Fruit fly (Drosophila melanogaster) whole organism, embryonic: ENCODE results near the gene CG34002.

Experiments used
- CG11695 ChIP-seq: fragments of 200-800 bp; sonication (Bioruptor generic); IDR thresholded peaks from 3 replicates; pipeline ENCODE4 v1.3.6; 2022; ENCODE audit warnings: missing biosample characterization, missing genetic modification characterization
- CG12155 ChIP-seq: fragments of 200-800 bp; sonication (Bioruptor generic); optimal IDR thresholded peaks from 3 replicates; lab custom pipeline; 2016; ENCODE audit warnings: missing biosample characterization, missing genetic modification characterization
- CG13424 ChIP-seq: fragments of 200-800 bp; sonication (Bioruptor generic); optimal IDR thresholded peaks from 2 replicates; lab custom pipeline; 2019; ENCODE audit warnings: missing biosample characterization, mild to moderate bottlenecking, missing genetic modification characterization, moderate library complexity
- CG13894 ChIP-seq: fragments of 200-800 bp; sonication (Bioruptor generic); optimal IDR thresholded peaks from 3 replicates; lab custom pipeline; 2018; ENCODE audit warnings: missing biosample characterization, mild to moderate bottlenecking, missing genetic modification characterization, moderate library complexity
- CG14014 ChIP-seq: fragments of 200-800 bp; sonication (Bioruptor generic); IDR thresholded peaks from 2 replicates; pipeline ENCODE4 v1.3.6; 2022; ENCODE audit warnings: missing biosample characterization, missing genetic modification characterization
- CG15269 ChIP-seq: fragments of 200-800 bp; sonication (Bioruptor generic); optimal IDR thresholded peaks from 2 replicates; lab custom pipeline; 2018; ENCODE audit warnings: missing biosample characterization, mild to moderate bottlenecking, missing genetic modification characterization, moderate library complexity
- CG1529 ChIP-seq: fragments of 200-800 bp; sonication (Bioruptor generic); optimal IDR thresholded peaks from 3 replicates; lab custom pipeline; 2018; ENCODE audit warnings: missing biosample characterization, missing genetic modification characterization
- CG2116 ChIP-seq: fragments of 200-800 bp; sonication (Bioruptor generic); optimal IDR thresholded peaks from 3 replicates; lab custom pipeline; 2018; ENCODE audit warnings: missing biosample characterization, mild to moderate bottlenecking, missing genetic modification characterization
- CG2120 ChIP-seq: fragments of 200-800 bp; sonication (Bioruptor generic); optimal IDR thresholded peaks from 3 replicates; lab custom pipeline; 2016; ENCODE audit warnings: missing biosample characterization, missing genetic modification characterization
- CG2678 ChIP-seq: fragments of 200-800 bp; sonication (Bioruptor generic); optimal IDR thresholded peaks from 3 replicates; lab custom pipeline; 2019; ENCODE audit warnings: missing biosample characterization, mild to moderate bottlenecking, missing genetic modification characterization, moderate library complexity
- CG34422 ChIP-seq: fragments of 200-800 bp; sonication (Bioruptor generic); IDR thresholded peaks from 3 replicates; pipeline ENCODE4 v1.3.6; 2022; ENCODE audit warnings: missing biosample characterization, missing genetic modification characterization
- CG4282 ChIP-seq: fragments of 200-800 bp; sonication (Bioruptor generic); optimal IDR thresholded peaks from 2 replicates; lab custom pipeline; 2016; ENCODE audit warnings: missing biosample characterization, missing genetic modification characterization
- CG4360 ChIP-seq: fragments of 200-800 bp; sonication (Bioruptor generic); IDR thresholded peaks from 2 replicates; pipeline ENCODE4 v1.3.6; 2022; ENCODE audit warnings: missing biosample characterization, missing genetic modification characterization
- CG6791 ChIP-seq: fragments of 200-800 bp; sonication (Bioruptor generic); IDR thresholded peaks from 3 replicates; pipeline ENCODE4 v1.3.6; 2022; ENCODE audit warnings: missing biosample characterization, missing genetic modification characterization; ENCODE audit not compliant: partially characterized antibody
- CG7556 ChIP-seq: fragments of 200-800 bp; sonication (Bioruptor generic); optimal IDR thresholded peaks from 2 replicates; lab custom pipeline; 2017; ENCODE audit warnings: missing biosample characterization, mild to moderate bottlenecking, missing genetic modification characterization
- CG7745 ChIP-seq: fragments of 200-800 bp; sonication (Bioruptor generic); optimal IDR thresholded peaks from 2 replicates; lab custom pipeline; 2018; ENCODE audit warnings: missing biosample characterization, mild to moderate bottlenecking, missing genetic modification characterization, moderate library complexity
- CHES-1-like ChIP-seq: fragments of 200-800 bp; sonication (Bioruptor generic); optimal IDR thresholded peaks from 2 replicates; lab custom pipeline; 2016; ENCODE audit warnings: missing biosample characterization, missing genetic modification characterization
- Dip2 ChIP-seq: fragments of 200-800 bp; sonication (Bioruptor generic); IDR thresholded peaks from 2 replicates; pipeline ENCODE4 v1.3.6; 2022; ENCODE audit warnings: missing biosample characterization, missing genetic modification characterization
- Dp ChIP-seq: fragments of 200-800 bp; sonication (Bioruptor generic); optimal IDR thresholded peaks from 2 replicates; lab custom pipeline; 2018; ENCODE audit warnings: missing biosample characterization, mild to moderate bottlenecking, missing genetic modification characterization, moderate library complexity
- E2f2 ChIP-seq: fragments of 200-800 bp; sonication (Bioruptor generic); IDR thresholded peaks from 2 replicates; pipeline ENCODE4 v1.3.6; 2022; ENCODE audit warnings: missing biosample characterization, missing genetic modification characterization
- Ets97D ChIP-seq: fragments of 200-800 bp; sonication (Bioruptor generic); optimal IDR thresholded peaks from 3 replicates; lab custom pipeline; 2016; ENCODE audit warnings: missing biosample characterization, missing genetic modification characterization
- Fer3 ChIP-seq: fragments of 200-800 bp; sonication (Bioruptor generic); optimal IDR thresholded peaks from 2 replicates; lab custom pipeline; 2018; ENCODE audit warnings: missing biosample characterization, mild to moderate bottlenecking, missing genetic modification characterization, moderate library complexity
- H15 ChIP-seq: fragments of 200-800 bp; sonication (Bioruptor generic); IDR thresholded peaks from 3 replicates; pipeline ENCODE4 v1.3.6; 2022; ENCODE audit warnings: missing biosample characterization, missing genetic modification characterization
- HLH3B ChIP-seq: fragments of 200-800 bp; sonication (Bioruptor generic); IDR thresholded peaks from 2 replicates; pipeline ENCODE4 v1.3.6; 2022; ENCODE audit warnings: missing biosample characterization, missing genetic modification characterization
- MBD-R2 ChIP-seq: fragments of 200-800 bp; sonication (Bioruptor generic); IDR thresholded peaks from 2 replicates; pipeline ENCODE4 v1.3.6; 2022; ENCODE audit warnings: missing biosample characterization, missing genetic modification characterization
- MESR4 ChIP-seq: fragments of 200-800 bp; sonication (Bioruptor generic); optimal IDR thresholded peaks from 2 replicates; lab custom pipeline; 2018; ENCODE audit warnings: missing biosample characterization, mild to moderate bottlenecking, missing genetic modification characterization, moderate library complexity
- Med ChIP-seq: fragments of 200-800 bp; sonication (Bioruptor generic); peaks from one replicate; lab custom pipeline; 2016; ENCODE audit warnings: missing biosample characterization, missing genetic modification characterization, mild to moderate bottlenecking, inconsistent platforms, moderate library complexity
- Oli ChIP-seq: fragments of 200-800 bp; sonication (Bioruptor generic); optimal IDR thresholded peaks from 2 replicates; lab custom pipeline; 2018; ENCODE audit warnings: missing biosample characterization, mild to moderate bottlenecking, missing genetic modification characterization, moderate library complexity
- cato ChIP-seq: fragments of 200-800 bp; sonication (Bioruptor generic); optimal IDR thresholded peaks from 2 replicates; lab custom pipeline; 2016; ENCODE audit warnings: missing biosample characterization, missing genetic modification characterization, borderline replicate concordance
- dysf ChIP-seq: fragments of 200-800 bp; sonication (Bioruptor generic); IDR thresholded peaks from 3 replicates; pipeline ENCODE4 v1.3.6; 2022; ENCODE audit warnings: missing biosample characterization, missing genetic modification characterization
- exex ChIP-seq: fragments of 200-800 bp; sonication (Bioruptor generic); optimal IDR thresholded peaks from 4 replicates; lab custom pipeline; 2018; ENCODE audit warnings: missing biosample characterization, mild to moderate bottlenecking, missing genetic modification characterization, moderate library complexity
- fd64A ChIP-seq: fragments of 200-800 bp; sonication (Bioruptor generic); optimal IDR thresholded peaks from 3 replicates; lab custom pipeline; 2018; ENCODE audit warnings: missing biosample characterization, mild to moderate bottlenecking, missing genetic modification characterization
- ftz-f1 ChIP-seq: fragments of 200-800 bp; sonication (Bioruptor generic); optimal IDR thresholded peaks from 2 replicates; lab custom pipeline; 2016; ENCODE audit warnings: missing biosample characterization, missing genetic modification characterization
- hb ChIP-seq: fragments of 200-800 bp; sonication (Bioruptor generic); IDR thresholded peaks from 3 replicates; pipeline ENCODE4 v1.3.6; 2022; ENCODE audit warnings: missing biosample characterization, missing genetic modification characterization; ENCODE audit not compliant: partially characterized antibody
- jigr1 ChIP-seq: fragments of 200-800 bp; sonication (Bioruptor generic); IDR thresholded peaks from 3 replicates; pipeline ENCODE4 v1.3.6; 2022; ENCODE audit warnings: missing biosample characterization, missing genetic modification characterization
- lab ChIP-seq: fragments of 200-800 bp; sonication (Bioruptor generic); optimal IDR thresholded peaks from 3 replicates; lab custom pipeline; 2017; ENCODE audit warnings: missing biosample characterization, missing genetic modification characterization, mild to moderate bottlenecking, moderate library complexity, missing genetic modification reagents
- lmd ChIP-seq: fragments of 200-800 bp; sonication (Bioruptor generic); IDR thresholded peaks from 2 replicates; pipeline ENCODE4 v1.3.6; 2022; ENCODE audit warnings: missing biosample characterization, missing genetic modification characterization
- mam ChIP-seq: fragments of 200-800 bp; sonication (Bioruptor generic); optimal IDR thresholded peaks from 3 replicates; lab custom pipeline; 2016; ENCODE audit warnings: missing biosample characterization, missing genetic modification characterization
- pan ChIP-seq, 4 experiments: fragments of >200 bp in 3 of 4; fragments of 200-800 bp in 1 of 4; sonication (Bioruptor generic) in 1 of 4; optimal IDR thresholded peaks in 3 of 4; IDR thresholded peaks in 1 of 4; 2 replicates each; pipeline versions ENCODE4 v1.3.6 to Lab custom; 2017 to 2022; ENCODE audit warnings: missing biosample characterization in 2 of 4, missing genetic modification characterization in 2 of 4, mixed read lengths in 1 of 4
- phol ChIP-seq: fragments of 200-800 bp; sonication (Bioruptor generic); optimal IDR thresholded peaks from 3 replicates; lab custom pipeline; 2018; ENCODE audit warnings: missing biosample characterization, mild to moderate bottlenecking, missing genetic modification characterization, moderate library complexity
- prd ChIP-seq, 3 experiments: fragments of >200 bp in 2 of 3; fragments of 200-800 bp in 1 of 3; sonication (Bioruptor generic) in 1 of 3; optimal IDR thresholded peaks in 2 of 3; IDR thresholded peaks in 1 of 3; 2 replicates in 2 of 3; 3 replicates in 1 of 3; pipeline versions ENCODE4 v1.3.6 to Lab custom; 2017 to 2022; ENCODE audit warnings: missing biosample characterization in 1 of 3, missing genetic modification characterization in 1 of 3
- pzg ChIP-seq: fragments of 200-800 bp; sonication (Bioruptor generic); optimal IDR thresholded peaks from 3 replicates; lab custom pipeline; 2018; ENCODE audit warnings: missing biosample characterization, mild to moderate bottlenecking, missing genetic modification characterization, moderate library complexity
- rib ChIP-seq: fragments of 200-800 bp; sonication (Bioruptor generic); IDR thresholded peaks from 2 replicates; pipeline ENCODE4 v1.3.6; 2022; ENCODE audit warnings: missing biosample characterization, missing genetic modification characterization
- sd ChIP-seq: fragments of 200-800 bp; sonication (Bioruptor generic); optimal IDR thresholded peaks from 3 replicates; lab custom pipeline; 2018; ENCODE audit warnings: missing biosample characterization, mild to moderate bottlenecking, missing genetic modification characterization, moderate library complexity
- slbo ChIP-seq: fragments of 200-800 bp; sonication (Bioruptor generic); IDR thresholded peaks from 2 replicates; pipeline ENCODE4 v1.3.6; 2022; ENCODE audit warnings: missing biosample characterization, missing genetic modification characterization
- sna ChIP-seq: fragments of 200-800 bp; sonication (Bioruptor generic); IDR thresholded peaks from 2 replicates; pipeline ENCODE4 v1.3.6; 2022; ENCODE audit warnings: missing biosample characterization, missing genetic modification characterization; ENCODE audit not compliant: partially characterized antibody
- stwl ChIP-seq: fragments of 200-800 bp; sonication (Bioruptor generic); optimal IDR thresholded peaks from 3 replicates; lab custom pipeline; 2018; ENCODE audit warnings: missing biosample characterization, mild to moderate bottlenecking, missing genetic modification characterization, moderate library complexity

Gene CG34002

dm6 chr3L:17842892-17843703 lies 15.2 kb upstream of the CG34002 start, which contains the start of gene CG5567:
CG5567 (minus strand) TSS chr3L:17843544.
- TF ChIP-seq Fer3 (tag; lab: Kevin White, UChicago): peak; percentile 30
- TF ChIP-seq MBD-R2 (GFP tag; lab: Robert Waterston, UW): 0 out of 2 replicates have a peak, but pooled peaks have one; percentile 41
- TF ChIP-seq lmd (GFP tag; lab: Robert Waterston, UW): peak; percentile 17; the same call in 1 of the 2 replicates
- TF ChIP-seq E2f2 (GFP tag; lab: Robert Waterston, UW): peak; percentile 88
- TF ChIP-seq mam (GFP tag; lab: Kevin White, UChicago): peak; percentile 30
- no peak for TF ChIP-seq jigr1 (GFP tag; lab: Robert Waterston, UW)
- TF ChIP-seq ftz-f1 (GFP tag; lab: Kevin White, UChicago): peak; percentile 88
- 0 out of 2 replicates have a peak, but pooled peaks have one; percentile 16 for TF ChIP-seq HLH3B (GFP tag; lab: Robert Waterston, UW)
- peak; percentile 86 for TF ChIP-seq Dp
- peak; percentile 33; the same call in 1 of the 3 replicates for TF ChIP-seq CG6791 (GFP tag; lab: Robert Waterston, UW)
- TF ChIP-seq CG7745 (tag; lab: Kevin White, UChicago): no peak
- peak; percentile 75 for TF ChIP-seq sd
- peak; percentile 30 for TF ChIP-seq pzg
- TF ChIP-seq Med (GFP tag; lab: Kevin White, UChicago): peak; percentile 87
- no peak for TF ChIP-seq Dip2 (GFP tag; lab: Robert Waterston, UW)
- no peak for TF ChIP-seq hb (GFP tag; lab: Robert Waterston, UW)
- TF ChIP-seq pan (optimal IDR thresholded peaks at IDR 0.05; lab: Kevin White, UChicago): no peak
- TF ChIP-seq pan (GFP tag; optimal IDR thresholded peaks at IDR 0.05 in 1 of 2, IDR thresholded peaks at IDR 0.05 in 1 of 2): peak in 1 of 2 experiments; percentile 45
- TF ChIP-seq CG2678 (tag; lab: Kevin White, UChicago): peak; percentile 32
- TF ChIP-seq CG4360: no peak
- TF ChIP-seq rib (GFP tag; lab: Robert Waterston, UW): 0 out of 2 replicates have a peak, but pooled peaks have one; percentile 21
- TF ChIP-seq CG4282: no peak
- TF ChIP-seq phol: peak; percentile 2
- TF ChIP-seq slbo (GFP tag; lab: Robert Waterston, UW): 0 out of 2 replicates have a peak, but pooled peaks have one; percentile 36
- peak; percentile 15 for TF ChIP-seq CG13424 (tag; lab: Kevin White, UChicago)
- TF ChIP-seq CG11695 (GFP tag; lab: Robert Waterston, UW): peak; percentile 46; the same call in 1 of the 3 replicates
- TF ChIP-seq CHES-1-like (GFP tag; lab: Kevin White, UChicago): peak; percentile 41
- TF ChIP-seq exex: peak; percentile 52
- TF ChIP-seq Oli (tag; lab: Kevin White, UChicago): peak; percentile 2
- TF ChIP-seq Ets97D (GFP tag; lab: Kevin White, UChicago): peak; percentile 16
- TF ChIP-seq sna (GFP tag; lab: Robert Waterston, UW): no peak
- peak; percentile 42 for TF ChIP-seq lab (GFP tag; lab: Kevin White, UChicago)
- no peak for TF ChIP-seq CG34422 (GFP tag; lab: Robert Waterston, UW)
- no peak for TF ChIP-seq fd64A (GFP tag; lab: Kevin White, UChicago)
- no peak for TF ChIP-seq prd (optimal IDR thresholded peaks at IDR 0.05; lab: Kevin White, UChicago)
- TF ChIP-seq prd (GFP tag; IDR thresholded peaks at IDR 0.05; lab: Robert Waterston, UW): no peak
- peak; percentile 74 for TF ChIP-seq MESR4
- peak; percentile 14 for TF ChIP-seq CG12155 (GFP tag; lab: Kevin White, UChicago)
- peak; percentile 18 for TF ChIP-seq stwl (tag; lab: Kevin White, UChicago)
- TF ChIP-seq CG15269 (tag; lab: Kevin White, UChicago): peak; percentile 29
- TF ChIP-seq CG2120 (GFP tag; lab: Kevin White, UChicago): peak; percentile 58
- TF ChIP-seq CG13894 (tag; lab: Kevin White, UChicago): peak; percentile 16
- TF ChIP-seq CG2116 (GFP tag; lab: Kevin White, UChicago): peak; percentile 2
- no peak for TF ChIP-seq CG7556 (GFP tag; lab: Kevin White, UChicago)
- no peak for TF ChIP-seq H15 (GFP tag; lab: Robert Waterston, UW)
- peak; percentile 38; the same call in 1 of the 3 replicates for TF ChIP-seq dysf (GFP tag; lab: Robert Waterston, UW)
- no peak for TF ChIP-seq cato (GFP tag; lab: Kevin White, UChicago)
- no peak for TF ChIP-seq CG1529 (GFP tag; lab: Kevin White, UChicago)
- 0 out of 2 replicates have a peak, but pooled peaks have one; percentile 20 for TF ChIP-seq CG14014 (GFP tag; lab: Robert Waterston, UW)
